Fruit fly (Drosophila melanogaster): ENCODE data around the gene CG15262.

Gene CG15262

dm6 chr2L:15274783-15275316, 22.8 kb upstream of the CG15262 start, which contains the start of gene UK114:
UK114 (minus strand) TSS chr2L:15275091.
- TF ChIP-seq pan (optimal IDR thresholded peaks at IDR 0.05): no peak
- no peak for TF ChIP-seq CG8478 (optimal IDR thresholded peaks at IDR 0.05)
- no peak for TF ChIP-seq EcR (GFP tag; optimal IDR thresholded peaks at IDR 0.05)
- no peak for TF ChIP-seq psq (optimal IDR thresholded peaks at IDR 0.05)
- TF ChIP-seq usp (GFP tag; optimal IDR thresholded peaks at IDR 0.05): no peak
- no peak for TF ChIP-seq Dll (optimal IDR thresholded peaks at IDR 0.05)

DNA sequence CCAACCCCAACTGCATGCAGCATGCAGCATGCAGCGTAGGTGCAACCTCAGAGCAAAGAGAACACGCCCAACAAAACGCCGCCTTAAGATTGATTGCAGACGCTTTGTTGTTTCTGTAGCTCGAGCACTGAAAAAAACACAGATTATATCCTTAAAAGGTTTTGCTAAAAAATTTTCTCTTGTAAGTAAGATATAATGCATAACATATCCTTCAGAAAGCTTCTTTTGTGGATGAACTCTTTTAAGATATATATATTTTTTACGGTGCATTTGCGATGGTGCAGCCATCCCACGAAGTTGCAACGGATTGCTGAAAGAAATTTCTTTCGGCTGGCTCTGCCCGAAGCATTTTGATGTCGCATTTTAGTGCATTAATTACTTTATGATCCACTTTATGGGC, 21.8 kb upstream of the CG15262 start:
- TF ChIP-seq EcR (GFP tag; optimal IDR thresholded peaks at IDR 0.05) (no peak), pan (optimal IDR thresholded peaks at IDR 0.05) (no peak), usp (GFP tag; optimal IDR thresholded peaks at IDR 0.05) (no peak), psq (optimal IDR thresholded peaks at IDR 0.05) (no peak), CG8478 (optimal IDR thresholded peaks at IDR 0.05) (no peak), Dll (optimal IDR thresholded peaks at IDR 0.05) (no peak)

DNA sequence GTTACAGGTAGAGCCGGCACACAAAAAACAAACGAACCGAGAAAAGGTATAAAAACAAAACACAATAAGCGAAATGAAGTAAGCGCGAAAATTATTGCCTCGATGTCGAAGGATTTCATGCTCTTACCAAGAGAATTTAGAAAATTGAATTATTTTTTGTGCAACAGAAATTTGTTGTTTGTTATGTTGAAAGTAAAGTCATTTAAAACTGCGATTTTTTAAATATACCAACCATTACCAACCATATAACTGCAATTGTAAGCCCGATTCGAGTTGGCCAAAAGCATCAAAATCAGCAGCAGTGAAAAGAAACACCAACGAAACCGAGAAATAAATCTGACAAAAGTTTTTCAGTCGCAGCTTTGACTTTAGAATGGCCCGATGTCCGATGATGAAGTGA, 16.6 kb upstream of the CG15262 start:
- TF ChIP-seq psq (optimal IDR thresholded peaks at IDR 0.05) (no peak), usp (GFP tag; optimal IDR thresholded peaks at IDR 0.05) (no peak)

dm6 chr2L:15284700-15285099, 12.9 kb upstream of the CG15262 start, which contains the start of gene CG15263:
CG15263 (plus strand) TSS chr2L:15285000.
- TF ChIP-seq CG8478 (optimal IDR thresholded peaks at IDR 0.05) (no peak), EcR (GFP tag; optimal IDR thresholded peaks at IDR 0.05) (no peak), psq (optimal IDR thresholded peaks at IDR 0.05) (no peak), usp (GFP tag; optimal IDR thresholded peaks at IDR 0.05) (no peak), Dll (optimal IDR thresholded peaks at IDR 0.05) (no peak), pan (optimal IDR thresholded peaks at IDR 0.05) (no peak)

DNA sequence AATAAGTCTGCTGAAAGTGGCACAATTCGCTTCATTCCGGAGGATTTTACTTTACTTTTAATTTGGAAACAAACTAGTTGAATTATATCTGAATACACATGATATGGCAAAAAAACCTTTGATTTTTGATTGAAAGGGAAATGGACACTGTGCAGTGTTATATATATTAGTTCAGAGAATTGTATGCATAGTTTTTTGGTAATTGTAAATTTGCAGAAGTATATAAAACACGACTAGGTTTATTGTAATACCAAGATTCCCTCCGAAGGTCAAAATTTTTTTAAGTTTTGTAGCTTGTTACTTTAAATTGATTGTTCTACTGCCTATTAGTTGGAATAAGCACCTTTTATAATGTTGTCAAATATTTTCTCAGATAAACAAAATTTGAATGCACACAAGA, 5.5 kb upstream of the CG15262 start, which contains the start of gene CG15260:
Gene CG15260 (minus strand): TSS at position 101 of the 400 bp plus-strand sequence.
- TF ChIP-seq Dll (optimal IDR thresholded peaks at IDR 0.05): no peak
- no peak for TF ChIP-seq CG8478 (optimal IDR thresholded peaks at IDR 0.05)
- no peak for TF ChIP-seq EcR (GFP tag; optimal IDR thresholded peaks at IDR 0.05)
- no peak for TF ChIP-seq usp (GFP tag; optimal IDR thresholded peaks at IDR 0.05)
- no peak for TF ChIP-seq psq (optimal IDR thresholded peaks at IDR 0.05)
- no peak for TF ChIP-seq pan (optimal IDR thresholded peaks at IDR 0.05)

DNA sequence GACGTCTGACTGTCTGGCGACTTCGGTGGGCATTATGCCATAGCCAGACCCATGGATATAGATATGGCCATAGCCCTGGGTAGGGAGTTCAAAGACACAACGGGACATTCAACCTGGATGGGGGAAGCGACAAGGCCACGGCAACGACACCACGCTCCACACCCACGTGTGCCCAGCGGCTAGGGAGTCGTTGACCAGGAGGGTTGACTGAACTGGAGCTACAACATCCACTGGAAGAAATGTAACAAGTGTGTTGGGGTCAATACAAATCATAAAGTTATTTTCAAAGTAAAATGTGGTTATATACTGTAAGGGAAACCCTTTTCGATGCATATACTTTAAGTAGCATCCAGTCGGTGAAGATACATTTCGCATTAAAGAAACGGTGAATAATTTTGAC, 4.2 kb downstream of the CG15262 start:
- TF ChIP-seq EcR (GFP tag; optimal IDR thresholded peaks at IDR 0.05) (peak in 1 of 2 experiments; percentile 53), psq (optimal IDR thresholded peaks at IDR 0.05) (no peak)

- no peak for TF ChIP-seq Dll (optimal IDR thresholded peaks at IDR 0.05)
- TF ChIP-seq pan (optimal IDR thresholded peaks at IDR 0.05): no peak
- TF ChIP-seq CG8478 (optimal IDR thresholded peaks at IDR 0.05): no peak
- TF ChIP-seq EcR (GFP tag; optimal IDR thresholded peaks at IDR 0.05): no peak
- no peak for TF ChIP-seq psq (optimal IDR thresholded peaks at IDR 0.05)
- TF ChIP-seq usp (GFP tag; optimal IDR thresholded peaks at IDR 0.05): no peak
Measured at dm6 chr2L:15304359-15304758, 6.8 kb downstream of the CG15262 start.

dm6 chr2L:15306802-15307201, 9.2 kb downstream of the CG15262 start:
- TF ChIP-seq usp (GFP tag; optimal IDR thresholded peaks at IDR 0.05) (no peak), psq (optimal IDR thresholded peaks at IDR 0.05) (no peak), CG8478 (optimal IDR thresholded peaks at IDR 0.05) (no peak), Dll (optimal IDR thresholded peaks at IDR 0.05) (no peak), EcR (GFP tag; optimal IDR thresholded peaks at IDR 0.05) (no peak), pan (optimal IDR thresholded peaks at IDR 0.05) (no peak)

DNA sequence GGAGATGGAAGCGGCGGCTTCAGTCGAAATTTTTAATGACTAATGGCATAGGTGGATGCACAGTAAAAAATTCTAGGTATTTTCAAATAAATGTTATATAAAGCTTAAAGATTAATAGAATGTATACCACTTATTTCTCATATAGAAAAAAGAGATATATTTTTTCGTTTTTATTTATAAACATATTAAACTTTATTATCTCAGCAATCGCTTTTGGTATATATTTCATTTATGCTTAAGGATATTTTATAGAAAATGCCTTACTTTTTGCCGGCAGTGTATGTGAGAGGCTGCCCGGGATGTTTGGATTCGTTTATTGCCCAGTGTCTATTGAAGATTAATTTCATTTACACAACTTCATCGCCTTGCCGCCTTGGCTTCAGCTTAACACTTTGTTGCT, 17.3 kb downstream of the CG15262 start:
- TF ChIP-seq psq (optimal IDR thresholded peaks at IDR 0.05) (no peak), CG8478 (optimal IDR thresholded peaks at IDR 0.05) (no peak), usp (GFP tag; optimal IDR thresholded peaks at IDR 0.05) (no peak), EcR (GFP tag; optimal IDR thresholded peaks at IDR 0.05) (no peak), Dll (optimal IDR thresholded peaks at IDR 0.05) (no peak), pan (optimal IDR thresholded peaks at IDR 0.05) (no peak)

- TF ChIP-seq psq (optimal IDR thresholded peaks at IDR 0.05) (no peak), usp (GFP tag; optimal IDR thresholded peaks at IDR 0.05) (no peak), CG8478 (optimal IDR thresholded peaks at IDR 0.05) (no peak), Dll (optimal IDR thresholded peaks at IDR 0.05) (no peak), EcR (GFP tag; optimal IDR thresholded peaks at IDR 0.05) (no peak), pan (optimal IDR thresholded peaks at IDR 0.05) (no peak)
Measured at dm6 chr2L:15316410-15316809, 18.8 kb downstream of the CG15262 start.

- TF ChIP-seq psq (optimal IDR thresholded peaks at IDR 0.05) (no peak), EcR (GFP tag; optimal IDR thresholded peaks at IDR 0.05) (no peak), Dll (optimal IDR thresholded peaks at IDR 0.05) (no peak), CG8478 (optimal IDR thresholded peaks at IDR 0.05) (no peak), pan (optimal IDR thresholded peaks at IDR 0.05) (no peak), usp (GFP tag; optimal IDR thresholded peaks at IDR 0.05) (no peak)
Measured at dm6 chr2L:15318801-15319200, 21.2 kb downstream of the CG15262 start, which contains the start of gene nht. nht (minus strand) TSS chr2L:15318901.

DNA sequence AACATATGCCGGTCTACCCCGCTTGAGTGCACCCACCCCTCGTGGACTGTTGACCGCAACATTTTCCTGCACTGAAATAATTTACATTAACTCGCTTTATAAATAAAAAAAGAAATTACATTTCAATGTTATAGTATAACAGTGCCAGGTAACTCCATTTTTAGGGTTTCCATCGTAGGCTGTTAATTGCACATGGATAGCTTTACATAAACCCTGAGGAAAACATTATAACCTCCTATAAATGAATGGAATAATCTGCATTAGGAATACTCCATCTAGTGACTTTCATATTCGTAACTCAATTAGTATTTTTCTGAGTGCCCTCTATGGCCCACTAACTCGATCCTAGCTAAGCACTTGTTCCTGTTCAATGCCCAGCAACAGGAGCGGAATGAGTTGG, 21.6 kb downstream of the CG15262 start:
- TF ChIP-seq EcR (GFP tag; optimal IDR thresholded peaks at IDR 0.05): no peak
- TF ChIP-seq CG8478 (optimal IDR thresholded peaks at IDR 0.05): no peak
- TF ChIP-seq Dll (optimal IDR thresholded peaks at IDR 0.05): no peak
- TF ChIP-seq psq (optimal IDR thresholded peaks at IDR 0.05): no peak

- TF ChIP-seq psq (optimal IDR thresholded peaks at IDR 0.05): no peak
Measured at dm6 chr2L:15319874-15320273, 22.3 kb downstream of the CG15262 start.
